Worm (Caenorhabditis elegans): ENCODE results near the gene T03F6.3.

The T03F6.3 gene

DNA sequence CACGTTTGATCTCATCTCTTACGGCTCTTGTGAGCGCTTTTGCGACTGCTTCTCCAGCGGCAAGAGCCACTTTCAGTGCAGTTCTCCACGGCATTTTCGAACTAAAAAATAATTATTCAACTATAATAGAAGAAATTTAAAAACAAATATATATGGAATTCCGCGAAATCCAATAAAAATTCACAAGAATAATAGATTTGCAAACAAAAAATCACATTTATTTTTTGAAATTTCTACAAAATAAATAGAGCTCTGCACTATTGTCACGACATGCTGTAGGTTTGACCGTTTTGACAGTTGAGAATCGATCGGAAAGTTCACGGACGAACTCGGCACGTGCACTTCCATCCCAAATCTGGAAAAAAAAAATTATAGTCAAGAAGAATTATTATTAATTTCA lies 46.4 kb downstream of the T03F6.3 start, which contains the start of gene F45G2.8:
Gene F45G2.8 (minus strand): TSS at position 101 of the 400 bp plus-strand sequence.
- no peak for TF ChIP-seq blmp-1 (tag; optimal IDR thresholded peaks at IDR 0.05; ENCODE audit: insufficient read depth)
- no peak for TF ChIP-seq nhr-10 (tag; optimal IDR thresholded peaks at IDR 0.05)
- TF ChIP-seq nhr-12 (tag; optimal IDR thresholded peaks at IDR 0.05) = no peak
- TF ChIP-seq skn-1 (tag; optimal IDR thresholded peaks at IDR 0.05) = no peak
- no peak for TF ChIP-seq alr-1 (tag; optimal IDR thresholded peaks at IDR 0.05)
- TF ChIP-seq lin-13 (GFP tag; optimal IDR thresholded peaks at IDR 0.05) = no peak

DNA sequence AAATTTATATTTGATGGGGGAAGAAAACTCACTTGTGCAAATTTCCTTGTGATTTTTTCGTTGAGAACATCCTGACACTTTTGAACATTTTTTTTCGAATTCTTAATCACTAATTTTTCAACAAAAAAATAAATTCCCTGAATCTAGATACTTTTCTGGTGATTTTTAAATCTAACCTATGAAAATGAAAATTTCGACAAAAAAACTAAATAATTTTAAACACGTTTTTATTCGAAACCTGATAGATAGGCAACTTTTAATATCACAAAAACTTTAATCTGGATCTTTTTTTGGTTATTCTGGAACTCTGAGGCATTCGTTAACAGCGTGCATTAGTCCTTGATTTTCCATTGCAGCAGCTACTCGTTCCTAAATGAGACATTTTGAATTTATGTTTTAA lies 47.6 kb downstream of the T03F6.3 start, which contains the start of gene F45G2.9:
Gene F45G2.9 (minus strand): TSS at position 101 of the 400 bp plus-strand sequence.
- no peak for TF ChIP-seq F13H6.1 (tag; optimal IDR thresholded peaks at IDR 0.05)
- no peak for TF ChIP-seq unc-39 (tag; optimal IDR thresholded peaks at IDR 0.05)
- TF ChIP-seq skn-1 (tag; optimal IDR thresholded peaks at IDR 0.05) = no peak
- no peak for TF ChIP-seq sma-3 (GFP tag; optimal IDR thresholded peaks at IDR 0.05)
- no peak for TF ChIP-seq mdl-1 (tag; optimal IDR thresholded peaks at IDR 0.05)
- TF ChIP-seq nhr-237 (tag; optimal IDR thresholded peaks at IDR 0.05) = no peak
- TF ChIP-seq elt-1 (tag; optimal IDR thresholded peaks at IDR 0.05) = no peak
- TF ChIP-seq C34F6.9 (tag; optimal IDR thresholded peaks at IDR 0.05) = no peak
- no peak for TF ChIP-seq nhr-21 (tag; optimal IDR thresholded peaks at IDR 0.05)
- no peak for TF ChIP-seq ztf-1 (GFP tag; conservative IDR thresholded peaks at IDR 0.05)
- no peak for TF ChIP-seq dmd-4 (tag; optimal IDR thresholded peaks at IDR 0.05)
- no peak for TF ChIP-seq ama-1 (optimal IDR thresholded peaks at IDR 0.05)
- TF ChIP-seq ZK546.5 (tag; optimal IDR thresholded peaks at IDR 0.05) = no peak
- no peak for TF ChIP-seq alr-1 (tag; optimal IDR thresholded peaks at IDR 0.05)
- no peak for TF ChIP-seq nhr-129 (tag; optimal IDR thresholded peaks at IDR 0.05)
- no peak for TF ChIP-seq ztf-4 (tag; optimal IDR thresholded peaks at IDR 0.05)
- TF ChIP-seq unc-55 (GFP tag; optimal IDR thresholded peaks at IDR 0.05) = no peak
- no peak for TF ChIP-seq ceh-16 (tag; optimal IDR thresholded peaks at IDR 0.05)
- no peak for TF ChIP-seq nhr-6 (tag; optimal IDR thresholded peaks at IDR 0.05)

DNA sequence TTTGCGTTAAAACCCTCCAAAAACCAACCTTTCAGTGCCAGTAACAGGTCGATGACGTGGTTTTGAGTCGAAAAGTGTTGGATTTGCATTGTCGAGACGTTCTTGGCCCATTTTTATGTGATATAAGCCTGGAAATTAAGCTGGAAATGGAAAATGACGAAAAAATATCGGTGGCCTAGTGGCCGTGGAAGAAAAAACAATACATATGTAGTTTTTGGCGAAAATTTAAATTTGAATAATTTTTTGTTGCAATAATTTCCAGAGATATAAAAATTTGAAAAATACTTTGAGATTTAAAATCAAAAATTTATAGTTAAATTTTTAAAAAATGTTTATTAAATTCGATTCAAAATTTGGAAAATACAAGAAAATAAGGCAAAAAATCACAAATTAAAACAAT lies 50.2 kb downstream of the T03F6.3 start, which contains the start of gene ciao-2B:
Gene ciao-2B (minus strand): TSS at position 130 of the 400 bp plus-strand sequence.
- TF ChIP-seq elt-3 (tag; optimal IDR thresholded peaks at IDR 0.05) (no peak), lsy-2 (tag; optimal IDR thresholded peaks at IDR 0.05) (peak in 1 of 2 experiments; percentile 64), nhr-129 (tag; optimal IDR thresholded peaks at IDR 0.05) (no peak), peb-1 (tag; optimal IDR thresholded peaks at IDR 0.05) (no peak), aly-2 (tag; optimal IDR thresholded peaks at IDR 0.05) (no peak), C34F6.9 (tag; optimal IDR thresholded peaks at IDR 0.05) (peak; percentile 54), crh-2 (tag; optimal IDR thresholded peaks at IDR 0.05) (peak; percentile 15), gmeb-1 (tag; optimal IDR thresholded peaks at IDR 0.05) (peak; percentile 90), lin-13 (GFP tag; optimal IDR thresholded peaks at IDR 0.05) (peak; percentile 37), unc-55 (GFP tag; optimal IDR thresholded peaks at IDR 0.05) (peak; percentile 63), nhr-25 (tag; optimal IDR thresholded peaks at IDR 0.05) (peak; percentile 6)
